Worm (Caenorhabditis elegans) whole organism, L3 larva: ENCODE results near the gene rcq-5.

Experiments
- aly-2 ChIP-seq: fragments of 150-350 bp; optimal IDR thresholded peaks from 2 replicates; lab custom pipeline; 2014; ENCODE audit warnings: missing biosample characterization, missing genetic modification characterization
- ama-1 ChIP-seq: fragments of 150-350 bp; optimal IDR thresholded peaks from 2 replicates; lab custom pipeline; 2018
- ceh-82 ChIP-seq: fragments of 150-350 bp; optimal IDR thresholded peaks from 2 replicates; lab custom pipeline; 2014; ENCODE audit warnings: missing biosample characterization, missing genetic modification characterization
- ceh-9 ChIP-seq: sonication (generic microtip); optimal IDR thresholded peaks from 2 replicates; lab custom pipeline; 2018; ENCODE audit warnings: missing biosample characterization, missing genetic modification characterization
- daf-12 ChIP-seq: fragments of 150-350 bp; optimal IDR thresholded peaks from 2 replicates; lab custom pipeline; 2014; ENCODE audit warnings: missing biosample characterization, missing genetic modification reagents, missing genetic modification characterization
- elt-1 ChIP-seq: fragments of 150-350 bp; optimal IDR thresholded peaks from 2 replicates; lab custom pipeline; 2014; ENCODE audit warnings: missing biosample characterization, missing genetic modification characterization
- elt-2 ChIP-seq: sonication (generic microtip); optimal IDR thresholded peaks from 2 replicates; lab custom pipeline; 2016; ENCODE audit warnings: missing genetic modification reagents, mild to moderate bottlenecking, missing genetic modification characterization, missing compliant biosample characterization
- nhr-25 ChIP-seq: sonication (generic microtip); optimal IDR thresholded peaks from 2 replicates; lab custom pipeline; 2017; ENCODE audit warnings: missing biosample characterization, missing genetic modification characterization
- nhr-43 ChIP-seq: sonication (generic microtip); optimal IDR thresholded peaks from 2 replicates; lab custom pipeline; 2016; ENCODE audit warnings: mild to moderate bottlenecking, missing genetic modification characterization, missing compliant biosample characterization; ENCODE audit not compliant: poor library complexity, severe bottlenecking
- unc-39 ChIP-seq: sonication (generic microtip); optimal IDR thresholded peaks from 4 replicates; lab custom pipeline; 2017; ENCODE audit warnings: missing biosample characterization, missing genetic modification characterization

DNA sequence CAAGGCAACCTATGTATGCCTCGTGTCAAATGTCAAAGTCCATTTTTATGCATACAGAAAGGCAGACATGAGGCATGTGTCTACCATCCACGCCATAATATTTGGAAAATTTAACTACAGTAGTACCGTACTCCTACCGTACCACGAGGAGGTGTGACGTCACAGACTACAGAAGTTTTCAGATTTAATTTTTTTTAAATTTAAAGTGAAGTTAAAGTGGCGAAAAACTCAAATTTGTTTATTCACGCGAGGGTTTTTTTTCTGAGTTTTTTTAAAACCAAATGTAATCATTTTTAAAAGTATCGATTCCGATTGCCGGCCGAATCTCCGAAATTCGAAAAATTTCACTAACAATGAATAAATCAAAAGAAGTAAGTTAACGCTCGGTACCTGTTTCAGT, 33.0 kb upstream of the rcq-5 start, which contains the start of gene C03C10.2:
- TF ChIP-seq ceh-82 (tag; lab: Kevin White, UChicago) (no peak), aly-2 (tag; lab: Kevin White, UChicago) (no peak), ceh-9 (no peak), elt-2 (tag; lab: Kevin White, UChicago) (no peak), elt-1 (no peak), ama-1 (lab: Kevin White, UChicago) (no peak), daf-12 (no peak), nhr-25 (no peak), nhr-43 (tag; lab: Kevin White, UChicago) (no peak), unc-39 (tag; lab: Kevin White, UChicago) (no peak)
